Worm (Caenorhabditis elegans) whole organism, late embryonic: Measurements from ENCODE around the gene K05F6.10.
"Not testable (repeated sequence)": the region's sequence is repeated elsewhere in the genome, so short reads cannot be mapped to it uniquely, and the experiment has no call there.

ENCODE experiments used
- C08G9.2 ChIP-seq: sonication (generic microtip); optimal IDR thresholded peaks from 2 replicates; lab custom pipeline; 2016; ENCODE audit warnings: mild to moderate bottlenecking, missing genetic modification characterization, moderate library complexity, missing compliant biosample characterization
- F13H6.1 ChIP-seq: sonication (generic microtip); optimal IDR thresholded peaks from 2 replicates; lab custom pipeline; 2016; ENCODE audit warnings: missing genetic modification characterization, missing compliant biosample characterization
- T23F11.4 ChIP-seq: fragments of 200-800 bp; sonication (Bioruptor generic); optimal IDR thresholded peaks from 2 replicates; lab custom pipeline; 2018; ENCODE audit warnings: mild to moderate bottlenecking, missing genetic modification characterization, missing compliant biosample characterization
- Y22D7AL.16 ChIP-seq: sonication (generic microtip); optimal IDR thresholded peaks from 2 replicates; lab custom pipeline; 2016; ENCODE audit warnings: missing genetic modification characterization, missing compliant biosample characterization
- ahr-1 ChIP-seq: sonication (generic microtip); optimal IDR thresholded peaks from 2 replicates; lab custom pipeline; 2016; ENCODE audit warnings: missing genetic modification characterization, missing compliant biosample characterization
- ceh-14 ChIP-seq: sonication (generic microtip); optimal IDR thresholded peaks from 2 replicates; lab custom pipeline; 2016; ENCODE audit warnings: missing genotype, missing genetic modification characterization, missing compliant biosample characterization
- ceh-18 ChIP-seq: sonication (generic microtip); optimal IDR thresholded peaks from 2 replicates; lab custom pipeline; 2016; ENCODE audit warnings: missing genetic modification characterization, missing compliant biosample characterization
- ceh-24 ChIP-seq: sonication (generic microtip); optimal IDR thresholded peaks from 2 replicates; lab custom pipeline; 2016; ENCODE audit warnings: mild to moderate bottlenecking, missing genetic modification characterization, missing compliant biosample characterization
- ceh-31 ChIP-seq: sonication (generic microtip); optimal IDR thresholded peaks from 2 replicates; lab custom pipeline; 2016; ENCODE audit warnings: missing genetic modification characterization, missing compliant biosample characterization
- ceh-34 ChIP-seq: sonication (generic microtip); optimal IDR thresholded peaks from 2 replicates; lab custom pipeline; 2016; ENCODE audit warnings: mild to moderate bottlenecking, missing genetic modification characterization, missing compliant biosample characterization
- ceh-45 ChIP-seq: fragments of 200-800 bp; sonication (Bioruptor generic); IDR thresholded peaks from 2 replicates; pipeline ENCODE4 v1.3.6; 2022; ENCODE audit warnings: missing genetic modification reagents, missing genetic modification characterization, missing compliant biosample characterization
- ceh-6 ChIP-seq: fragments of 200-800 bp; sonication (Bioruptor generic); optimal IDR thresholded peaks from 2 replicates; lab custom pipeline; 2018; ENCODE audit warnings: mild to moderate bottlenecking, missing genetic modification characterization, missing compliant biosample characterization
- elt-4 ChIP-seq: sonication (generic microtip); optimal IDR thresholded peaks from 2 replicates; lab custom pipeline; 2016; ENCODE audit warnings: missing genetic modification characterization, missing compliant biosample characterization
- ets-4 ChIP-seq: sonication (generic microtip); optimal IDR thresholded peaks from 2 replicates; lab custom pipeline; 2016; ENCODE audit warnings: missing genetic modification characterization, missing compliant biosample characterization
- fkh-6 ChIP-seq: sonication (generic microtip); optimal IDR thresholded peaks from 2 replicates; lab custom pipeline; 2016; ENCODE audit warnings: missing genetic modification characterization, missing compliant biosample characterization
- hlh-13 ChIP-seq: fragments of 200-800 bp; sonication (Bioruptor generic); optimal IDR thresholded peaks from 2 replicates; lab custom pipeline; 2018; ENCODE audit warnings: mild to moderate bottlenecking, missing genetic modification characterization, missing compliant biosample characterization
- hlh-15 ChIP-seq: sonication (generic microtip); optimal IDR thresholded peaks from 2 replicates; lab custom pipeline; 2016; ENCODE audit warnings: missing genetic modification characterization, missing compliant biosample characterization
- hlh-8 ChIP-seq: sonication (generic microtip); optimal IDR thresholded peaks from 2 replicates; lab custom pipeline; 2016; ENCODE audit warnings: missing genotype, missing genetic modification characterization, missing compliant biosample characterization
- nfya-1 ChIP-seq: sonication (generic microtip); optimal IDR thresholded peaks from 2 replicates; lab custom pipeline; 2017; ENCODE audit warnings: missing genetic modification characterization, mild to moderate bottlenecking, missing compliant biosample characterization, antibody characterized with exemption, moderate library complexity
- nhr-11 ChIP-seq: fragments of 150-350 bp; optimal IDR thresholded peaks from 2 replicates; lab custom pipeline; 2014; ENCODE audit warnings: missing biosample characterization, missing genetic modification characterization
- pag-3 ChIP-seq: sonication (generic microtip); optimal IDR thresholded peaks from 2 replicates; lab custom pipeline; 2016; ENCODE audit warnings: missing compliant biosample characterization, missing genetic modification characterization, borderline replicate concordance
- pat-9 ChIP-seq: fragments of 200-800 bp; sonication (Bioruptor generic); optimal IDR thresholded peaks from 2 replicates; lab custom pipeline; 2018; ENCODE audit warnings: mild to moderate bottlenecking, missing genetic modification characterization, moderate library complexity, missing compliant biosample characterization
- pax-1 ChIP-seq: fragments of 150-350 bp; optimal IDR thresholded peaks from 2 replicates; lab custom pipeline; 2014; ENCODE audit warnings: missing biosample characterization, missing genetic modification characterization
- pha-4 ChIP-seq: fragments of 150-350 bp; optimal IDR thresholded peaks from 2 replicates; lab custom pipeline; 2018; ENCODE audit warnings: missing biosample characterization, missing genetic modification reagents, missing genetic modification characterization
- pros-1 ChIP-seq: fragments of 150-350 bp; optimal IDR thresholded peaks from 2 replicates; lab custom pipeline; 2014; ENCODE audit warnings: missing biosample characterization, missing genetic modification reagents, missing genetic modification characterization
- sdc-2 ChIP-seq: sonication (generic microtip); optimal IDR thresholded peaks from 2 replicates; lab custom pipeline; 2016; ENCODE audit warnings: missing genotype, missing genetic modification characterization, missing compliant biosample characterization
- sox-4 ChIP-seq: sonication (generic microtip); optimal IDR thresholded peaks from 2 replicates; lab custom pipeline; 2017; ENCODE audit warnings: mild to moderate bottlenecking, missing genetic modification characterization, inconsistent platforms, missing compliant biosample characterization
- tbx-7 ChIP-seq: sonication (generic microtip); optimal IDR thresholded peaks from 2 replicates; lab custom pipeline; 2016; ENCODE audit warnings: missing genotype, missing genetic modification characterization, missing compliant biosample characterization
- ttx-3 ChIP-seq: sonication (generic microtip); optimal IDR thresholded peaks from 2 replicates; lab custom pipeline; 2016; ENCODE audit warnings: missing genetic modification reagents, missing genetic modification characterization, missing compliant biosample characterization
- unc-3 ChIP-seq, 2 experiments: fragments of 200-800 bp in 1 of 2; sonication (Bioruptor generic) in 1 of 2; sonication (generic microtip) in 1 of 2; conservative IDR thresholded peaks in 1 of 2; optimal IDR thresholded peaks in 1 of 2; 2 replicates each; pipeline versions ENCODE4 v1.3.6 to Lab custom; 2016 to 2022; ENCODE audit warnings: missing compliant biosample characterization in 2 of 2, missing genetic modification characterization in 2 of 2, missing genetic modification reagents in 1 of 2
- unc-42 ChIP-seq: sonication (generic microtip); optimal IDR thresholded peaks from 2 replicates; lab custom pipeline; 2016; ENCODE audit warnings: missing genotype, missing genetic modification characterization, missing compliant biosample characterization
- unc-55 ChIP-seq: sonication (generic microtip); optimal IDR thresholded peaks from 2 replicates; lab custom pipeline; 2017; ENCODE audit warnings: missing biosample characterization, missing genetic modification reagents, missing genetic modification characterization

K05F6.10 gene

DNA sequence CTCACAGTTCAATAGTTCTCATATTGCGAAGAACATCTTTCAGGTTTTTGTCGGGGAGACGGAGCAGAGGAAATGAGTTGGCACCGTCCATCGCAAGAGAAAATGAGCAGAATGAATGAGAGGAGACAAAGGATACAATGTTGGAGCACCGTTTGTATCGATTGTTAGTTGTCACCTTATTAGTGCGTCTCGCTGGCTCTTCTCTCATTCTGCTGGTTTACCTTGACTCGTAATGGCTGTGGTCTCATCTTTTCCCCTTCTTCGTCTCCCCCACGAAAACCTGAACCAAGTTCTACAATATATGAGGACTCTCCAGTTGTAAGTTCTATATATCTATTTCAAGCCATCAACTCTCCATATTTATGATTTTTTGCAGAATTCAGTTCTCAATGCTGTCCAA, 19.7 kb downstream of the K05F6.10 start, which contains the start of the genes fbxb-54 and fbxb-50:
Gene fbxb-54 (minus strand): TSS at position 101 of the 400 bp plus-strand sequence.
Gene fbxb-50 (plus strand): TSS at position 227 of the 400 bp plus-strand sequence.
- not testable (repeated sequence) for TF ChIP-seq nhr-11, hlh-15, sdc-2 (tag; lab: Kevin White, UChicago)
- TF ChIP-seq, all 69 proteins: peak for 0; not testable (repeated sequence) for 69

DNA sequence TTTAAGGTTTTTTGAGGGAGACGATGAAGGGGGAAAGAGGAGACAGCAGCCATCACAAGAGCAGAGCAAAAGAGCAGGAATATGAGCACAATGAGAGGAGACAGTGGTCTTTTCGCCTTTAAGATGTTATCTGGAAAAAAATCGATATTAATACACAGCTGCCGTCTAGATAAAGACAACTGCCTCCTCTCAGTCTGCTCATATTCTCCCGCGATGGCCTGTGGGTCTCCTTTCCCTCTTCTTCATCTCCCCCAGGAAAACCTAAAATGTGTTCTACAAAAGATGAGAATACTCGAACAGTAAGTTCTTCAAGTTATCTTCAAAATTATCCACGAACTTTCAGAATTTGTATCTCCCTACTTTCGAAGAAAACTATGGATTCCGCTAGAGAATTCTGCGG, 25.4 kb downstream of the K05F6.10 start, which contains the start of the genes fbxb-52 and fbxb-51:
Gene fbxb-52 (minus strand): TSS at position 101 of the 400 bp plus-strand sequence.
Gene fbxb-51 (plus strand): TSS at position 212 of the 400 bp plus-strand sequence.
- no peak for TF ChIP-seq ceh-31 (tag; lab: Kevin White, UChicago)
- no peak for TF ChIP-seq pros-1 (tag; lab: Kevin White, UChicago)
- TF ChIP-seq unc-42 (tag; lab: Kevin White, UChicago), result no peak
- TF ChIP-seq ceh-34 (tag; lab: Kevin White, UChicago), result no peak
- TF ChIP-seq ets-4 (tag; lab: Kevin White, UChicago), result no peak
- TF ChIP-seq fkh-6 (tag; lab: Kevin White, UChicago), result no peak
- no peak for TF ChIP-seq pha-4 (tag; lab: Kevin White, UChicago)
- no peak for TF ChIP-seq elt-4 (tag; lab: Kevin White, UChicago)
- no peak for TF ChIP-seq ahr-1
- no peak for TF ChIP-seq nfya-1 (tag; lab: Kevin White, UChicago)
- no peak for TF ChIP-seq ttx-3 (tag; lab: Kevin White, UChicago)
- TF ChIP-seq tbx-7 (tag; lab: Kevin White, UChicago), result no peak
- no peak for TF ChIP-seq ceh-24 (tag; lab: Kevin White, UChicago)
- TF ChIP-seq hlh-13, result no peak
- TF ChIP-seq ceh-14 (tag; lab: Kevin White, UChicago), result no peak
- TF ChIP-seq F13H6.1 (tag; lab: Kevin White, UChicago), result no peak
- TF ChIP-seq C08G9.2, result no peak
- TF ChIP-seq ceh-45, result no peak

DNA sequence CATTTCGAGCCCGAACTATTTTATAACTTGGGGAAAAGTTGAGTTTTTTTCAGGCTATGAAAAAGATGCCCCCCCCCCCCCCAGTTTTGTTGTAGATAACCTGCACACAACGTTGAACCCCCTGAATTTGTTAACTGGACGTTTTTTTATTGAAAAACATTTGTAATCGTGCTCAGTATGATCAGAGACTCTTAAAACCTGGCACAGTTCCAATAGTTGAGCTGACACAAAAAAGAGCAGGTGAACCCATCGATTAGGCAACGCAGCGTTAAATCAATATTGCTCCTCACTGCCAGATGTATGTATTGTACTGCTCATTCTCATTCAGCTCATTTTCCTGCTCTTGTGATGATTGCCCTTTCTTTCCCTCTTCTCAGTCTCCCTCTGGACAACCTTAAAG, 30.3 kb downstream of the K05F6.10 start, which contains the start of gene K05F6.12:
Gene K05F6.12 (plus strand): TSS at position 301 of the 400 bp plus-strand sequence.
- TF ChIP-seq fkh-6 (tag; lab: Kevin White, UChicago), result no peak
- no peak for TF ChIP-seq unc-55 (GFP tag; lab: Kevin White, UChicago)
- TF ChIP-seq Y22D7AL.16 (tag; lab: Kevin White, UChicago), result no peak
- TF ChIP-seq unc-3 (GFP tag; conservative IDR thresholded peaks at IDR 0.05; lab: Robert Waterston, UW), result no peak
- TF ChIP-seq unc-3 (tag; optimal IDR thresholded peaks at IDR 0.05; lab: Kevin White, UChicago), result no peak
- TF ChIP-seq T23F11.4 (GFP tag; lab: Kevin White, UChicago), result no peak
- no peak for TF ChIP-seq ceh-6 (GFP tag; lab: Kevin White, UChicago)
- no peak for TF ChIP-seq sox-4 (tag; lab: Kevin White, UChicago)
- TF ChIP-seq pat-9, result no peak
- no peak for TF ChIP-seq pag-3 (tag; lab: Kevin White, UChicago)
- TF ChIP-seq F13H6.1 (tag; lab: Kevin White, UChicago), result no peak

DNA sequence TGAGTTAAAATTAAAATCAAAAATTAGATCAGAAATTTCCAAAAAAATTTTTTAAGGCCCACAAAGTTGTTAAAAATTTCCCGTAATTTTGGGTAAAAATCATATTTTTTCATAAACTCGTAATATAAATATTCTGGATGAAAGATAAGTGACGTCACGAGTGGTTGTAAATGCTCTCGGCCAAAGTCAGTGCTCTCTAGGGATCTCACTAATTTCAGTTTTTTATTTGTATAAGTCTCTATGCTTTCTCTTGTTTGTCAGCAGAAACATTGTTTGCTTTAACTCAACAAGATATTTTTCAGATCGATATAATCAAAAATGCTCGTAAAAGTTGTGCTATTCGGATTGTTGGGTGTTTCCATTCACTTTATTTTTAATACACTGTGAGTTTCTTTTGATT, 32.7 kb downstream of the K05F6.10 start, which contains the start of gene K05F6.4:
Gene K05F6.4 (plus strand): TSS at position 301 of the 400 bp plus-strand sequence.
- not testable (repeated sequence) for TF ChIP-seq hlh-8, fkh-6, nhr-11 (tag; lab: Kevin White, UChicago)
- TF ChIP-seq, all 69 proteins: peak for 0; not testable (repeated sequence) for 69

DNA sequence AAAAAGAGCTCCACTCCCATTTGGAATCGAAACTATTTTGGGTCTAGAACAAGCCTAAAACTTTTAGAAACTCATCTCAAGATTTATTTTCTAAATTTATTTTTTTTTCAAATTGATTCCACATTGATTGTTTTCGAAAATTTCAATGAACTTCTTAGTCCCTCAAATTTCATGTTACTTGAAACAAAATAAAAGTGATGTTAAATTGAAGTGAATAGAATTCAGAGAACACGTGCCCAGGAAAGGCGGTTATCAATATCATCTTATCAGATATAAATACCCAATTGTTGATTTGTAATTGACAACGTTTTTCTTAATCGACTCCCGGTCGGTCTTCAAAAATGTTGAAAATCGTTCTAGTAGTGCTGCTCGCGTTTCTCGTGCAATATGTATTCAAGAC, 35.3 kb downstream of the K05F6.10 start, which contains the start of gene poml-4:
Gene poml-4 (plus strand): TSS at position 301 of the 400 bp plus-strand sequence.
- TF ChIP-seq ceh-18, pax-1, sox-4 (tag; lab: Kevin White, UChicago): not testable (repeated sequence)
